Fruit fly (Drosophila melanogaster): ENCODE data around the gene CG32639.

The CG32639 gene

dm6 chrX:13276713-13277112, 40.3 kb upstream of the CG32639 start (continued):
- TF ChIP-seq CG8119 (GFP tag; IDR thresholded peaks at IDR 0.05) (peak; percentile 66; the same call in 2 of the 3 replicates), achi (GFP tag; optimal IDR thresholded peaks at IDR 0.05) (peak; percentile 49), esn (GFP tag; optimal IDR thresholded peaks at IDR 0.05) (peak; percentile 29), acj6 (GFP tag; optimal IDR thresholded peaks at IDR 0.05) (peak; percentile 42), CG8632 (GFP tag; optimal IDR thresholded peaks at IDR 0.05) (peak; percentile 28), fkh (GFP tag; optimal IDR thresholded peaks at IDR 0.05) (peak; percentile 7), CG6808 (GFP tag; optimal IDR thresholded peaks at IDR 0.05) (peak; percentile 44), Hr39 (GFP tag; optimal IDR thresholded peaks at IDR 0.05) (peak; percentile 8), fd85E (GFP tag; optimal IDR thresholded peaks at IDR 0.05) (no peak), CG7368 (GFP tag; optimal IDR thresholded peaks at IDR 0.05) (peak; percentile 34), CG10631 (GFP tag; optimal IDR thresholded peaks at IDR 0.05) (peak; percentile 63), CG31627 (GFP tag; optimal IDR thresholded peaks at IDR 0.05) (no peak), Sox14 (GFP tag; optimal IDR thresholded peaks at IDR 0.05) (no peak), CG6854 (GFP tag; optimal IDR thresholded peaks at IDR 0.05) (no peak), CG34406 (GFP tag; optimal IDR thresholded peaks at IDR 0.05) (peak; percentile 49), pdm3 (GFP tag; optimal IDR thresholded peaks at IDR 0.05) (peak; percentile 10), Lpt (GFP tag; optimal IDR thresholded peaks at IDR 0.05) (peak; percentile 22), Hr38 (GFP tag; optimal IDR thresholded peaks at IDR 0.05) (no peak), Smox (GFP tag; optimal IDR thresholded peaks at IDR 0.05) (peak; percentile 10), lz (GFP tag; optimal IDR thresholded peaks at IDR 0.05) (no peak), cyc (GFP tag; optimal IDR thresholded peaks at IDR 0.05) (no peak), net (GFP tag; optimal IDR thresholded peaks at IDR 0.05) (peak; percentile 25), CG11902 (GFP tag; optimal IDR thresholded peaks at IDR 0.05) (peak; percentile 15), Ets21C (GFP tag; optimal IDR thresholded peaks at IDR 0.05) (no peak), dac (GFP tag; optimal IDR thresholded peaks at IDR 0.05) (no peak), Hr4 (GFP tag; optimal IDR thresholded peaks at IDR 0.05) (peak; percentile 32), salr (GFP tag; optimal IDR thresholded peaks at IDR 0.05) (peak in 1 of 2 experiments; percentile 22), CG9139 (GFP tag; optimal IDR thresholded peaks at IDR 0.05) (no peak), CG11294 (GFP tag; IDR thresholded peaks at IDR 0.05) (peak; percentile 25; the same call in 1 of the 2 replicates), ss (GFP tag; optimal IDR thresholded peaks at IDR 0.05) (peak; percentile 13 to 26), CG3919 (GFP tag; optimal IDR thresholded peaks at IDR 0.05) (peak; percentile 25), Eip75B (GFP tag; optimal IDR thresholded peaks at IDR 0.05) (no peak), eg (GFP tag; IDR thresholded peaks at IDR 0.05) (peak; percentile 64), Blimp-1 (GFP tag; optimal IDR thresholded peaks at IDR 0.05) (no peak), CG4318 (GFP tag; optimal IDR thresholded peaks at IDR 0.05) (peak; percentile 5), CG6163 (GFP tag; IDR thresholded peaks at IDR 0.05) (peak; percentile 52)

dm6 chrX:13275139-13275538, 38.8 kb upstream of the CG32639 start:
- TF ChIP-seq acj6 (GFP tag; optimal IDR thresholded peaks at IDR 0.05) (peak; percentile 67), svp (GFP tag) (peak; percentile 10), fd59A (GFP tag; optimal IDR thresholded peaks at IDR 0.05) (peak; percentile 71), CG8319 (GFP tag; optimal IDR thresholded peaks at IDR 0.05) (peak; percentile 47), ss (GFP tag; optimal IDR thresholded peaks at IDR 0.05) (peak; percentile 55 to 73), Sox14 (GFP tag; optimal IDR thresholded peaks at IDR 0.05) (peak; percentile 44), fd85E (GFP tag; optimal IDR thresholded peaks at IDR 0.05) (no peak), CG10631 (GFP tag; optimal IDR thresholded peaks at IDR 0.05) (peak; percentile 80), Ets96B (tag; optimal IDR thresholded peaks at IDR 0.05) (peak; percentile 73), esn (GFP tag; optimal IDR thresholded peaks at IDR 0.05) (peak; percentile 77), CG10669 (GFP tag; optimal IDR thresholded peaks at IDR 0.05) (peak; percentile 67), Eip75B (GFP tag; optimal IDR thresholded peaks at IDR 0.05) (no peak), fkh (GFP tag; optimal IDR thresholded peaks at IDR 0.05) (no peak), CG4318 (GFP tag; optimal IDR thresholded peaks at IDR 0.05) (peak; percentile 52), CG31627 (GFP tag; optimal IDR thresholded peaks at IDR 0.05) (peak; percentile 48), eg (GFP tag; IDR thresholded peaks at IDR 0.05) (peak; percentile 5; the same call in 1 of the 3 replicates), CG8119 (GFP tag; IDR thresholded peaks at IDR 0.05) (peak; percentile 75), CG11902 (GFP tag; optimal IDR thresholded peaks at IDR 0.05) (peak; percentile 60), Smox (GFP tag; optimal IDR thresholded peaks at IDR 0.05) (peak; percentile 65), Lpt (GFP tag; optimal IDR thresholded peaks at IDR 0.05) (peak; percentile 46), CG8632 (GFP tag; optimal IDR thresholded peaks at IDR 0.05) (peak; percentile 78), CG34406 (GFP tag; optimal IDR thresholded peaks at IDR 0.05) (peak; percentile 81), Blimp-1 (GFP tag; optimal IDR thresholded peaks at IDR 0.05) (peak; percentile 53), Met (GFP tag; optimal IDR thresholded peaks at IDR 0.05) (peak; percentile 62), net (GFP tag; optimal IDR thresholded peaks at IDR 0.05) (peak; percentile 61), lz (GFP tag; optimal IDR thresholded peaks at IDR 0.05) (peak; percentile 51), CG32006 (GFP tag; optimal IDR thresholded peaks at IDR 0.05) (peak; percentile 82), topi (GFP tag; optimal IDR thresholded peaks at IDR 0.05) (peak; percentile 74), Sox15 (GFP tag; optimal IDR thresholded peaks at IDR 0.05) (peak; percentile 71), Eip78C (GFP tag) (peak; percentile 82), CG11294 (GFP tag; IDR thresholded peaks at IDR 0.05) (peak; percentile 47; the same call in 1 of the 2 replicates), CG6854 (GFP tag; optimal IDR thresholded peaks at IDR 0.05) (no peak), CG6792 (GFP tag; optimal IDR thresholded peaks at IDR 0.05) (peak; percentile 72), OdsH (GFP tag; optimal IDR thresholded peaks at IDR 0.05) (peak; percentile 82)
